Worm (Caenorhabditis elegans): ENCODE data around the gene mfsd-8.

DNA sequence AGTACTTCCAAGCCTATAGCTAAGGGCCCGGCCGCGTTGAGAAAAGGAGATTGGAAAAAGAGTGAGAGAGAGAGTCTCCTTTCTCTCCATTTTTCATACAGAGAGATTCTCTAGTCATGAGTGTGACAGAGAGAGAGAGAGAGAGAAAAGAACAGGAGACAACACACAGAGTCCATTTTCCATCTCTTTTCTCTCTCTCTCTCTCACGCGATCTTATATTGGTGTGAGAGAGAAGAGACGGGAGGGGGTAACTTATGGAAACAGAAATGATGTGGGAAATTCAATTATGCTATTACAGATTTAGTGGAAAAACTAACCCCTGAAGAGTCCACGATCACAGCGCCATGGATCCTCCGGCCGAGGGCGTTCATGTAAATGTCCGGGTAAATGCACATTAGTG is 9.0 kb upstream of the mfsd-8 start:
- no peak for TF ChIP-seq nhr-77 (tag; optimal IDR thresholded peaks at IDR 0.05)
- TF ChIP-seq nhr-76 (tag; optimal IDR thresholded peaks at IDR 0.05): no peak
- TF ChIP-seq pqm-1 (tag; optimal IDR thresholded peaks at IDR 0.05): no peak
- TF ChIP-seq fkh-10 (GFP tag; optimal IDR thresholded peaks at IDR 0.05): no peak
- no peak for TF ChIP-seq ama-1 (optimal IDR thresholded peaks at IDR 0.05)
- TF ChIP-seq ceh-16 (tag; optimal IDR thresholded peaks at IDR 0.05): no peak
- TF ChIP-seq fos-1 (tag; optimal IDR thresholded peaks at IDR 0.05): no peak
- no peak for TF ChIP-seq mdl-1 (tag; optimal IDR thresholded peaks at IDR 0.05)
- no peak for TF ChIP-seq lin-15B (tag; optimal IDR thresholded peaks at IDR 0.05)
- TF ChIP-seq jun-1 (tag; optimal IDR thresholded peaks at IDR 0.05): no peak
- TF ChIP-seq unc-62 (GFP tag; optimal IDR thresholded peaks at IDR 0.05): no peak
- TF ChIP-seq nhr-237 (tag; optimal IDR thresholded peaks at IDR 0.05): no peak
- TF ChIP-seq pha-4 (tag; optimal IDR thresholded peaks at IDR 0.05): peak; percentile 24
